Worm (Caenorhabditis elegans) whole organism, L3 larva: ENCODE measurements around the gene stau-1.

Experiments
- R02D3.7 ChIP-seq: fragments of 150-350 bp; optimal IDR thresholded peaks from 2 replicates; lab custom pipeline; 2014; ENCODE audit warnings: missing biosample characterization, missing genetic modification characterization
- aly-2 ChIP-seq: fragments of 150-350 bp; optimal IDR thresholded peaks from 2 replicates; lab custom pipeline; 2014; ENCODE audit warnings: missing biosample characterization, missing genetic modification characterization
- ama-1 ChIP-seq: fragments of 150-350 bp; optimal IDR thresholded peaks from 2 replicates; lab custom pipeline; 2018
- ceh-16 ChIP-seq: sonication (generic microtip); optimal IDR thresholded peaks from 2 replicates; lab custom pipeline; 2017; ENCODE audit warnings: missing biosample characterization, missing genetic modification characterization
- ceh-28 ChIP-seq: fragments of 150-350 bp; optimal IDR thresholded peaks from 2 replicates; lab custom pipeline; 2014; ENCODE audit warnings: missing biosample characterization, missing genetic modification reagents, missing genetic modification characterization
- ceh-82 ChIP-seq: fragments of 150-350 bp; optimal IDR thresholded peaks from 2 replicates; lab custom pipeline; 2014; ENCODE audit warnings: missing biosample characterization, missing genetic modification characterization
- daf-12 ChIP-seq: fragments of 150-350 bp; optimal IDR thresholded peaks from 2 replicates; lab custom pipeline; 2014; ENCODE audit warnings: missing biosample characterization, missing genetic modification reagents, missing genetic modification characterization
- egl-27 ChIP-seq: sonication (generic microtip); optimal IDR thresholded peaks from 4 replicates; lab custom pipeline; 2017; ENCODE audit warnings: missing biosample characterization, missing genetic modification reagents, missing genetic modification characterization
- egl-5 ChIP-seq: fragments of 150-350 bp; optimal IDR thresholded peaks from 2 replicates; lab custom pipeline; 2017; ENCODE audit warnings: missing biosample characterization, missing genetic modification reagents, missing genetic modification characterization, inconsistent platforms
- elt-2 ChIP-seq: sonication (generic microtip); optimal IDR thresholded peaks from 2 replicates; lab custom pipeline; 2016; ENCODE audit warnings: missing genetic modification reagents, mild to moderate bottlenecking, missing genetic modification characterization, missing compliant biosample characterization
- eor-1 ChIP-seq, 2 experiments: fragments of 150-350 bp; optimal IDR thresholded peaks; 2 replicates each; lab custom pipeline; 2014 to 2018; ENCODE audit warnings: missing biosample characterization in 2 of 2, missing genetic modification characterization in 2 of 2
- fkh-10 ChIP-seq: sonication (generic microtip); optimal IDR thresholded peaks from 2 replicates; lab custom pipeline; 2017; ENCODE audit warnings: missing biosample characterization, missing genetic modification reagents, missing genetic modification characterization
- hmg-11 ChIP-seq: sonication (generic microtip); optimal IDR thresholded peaks from 2 replicates; lab custom pipeline; 2016; ENCODE audit warnings: missing genetic modification characterization, missing compliant biosample characterization
- jun-1 ChIP-seq: fragments of 150-350 bp; optimal IDR thresholded peaks from 2 replicates; lab custom pipeline; 2014; ENCODE audit warnings: missing biosample characterization, missing genetic modification reagents, missing genetic modification characterization
- lin-15B ChIP-seq: fragments of 150-350 bp; optimal IDR thresholded peaks from 2 replicates; lab custom pipeline; 2014; ENCODE audit warnings: missing biosample characterization, missing genetic modification characterization
- lin-39 ChIP-seq: fragments of 150-350 bp; optimal IDR thresholded peaks from 2 replicates; lab custom pipeline; 2018; ENCODE audit warnings: missing biosample characterization, missing genetic modification reagents, missing genetic modification characterization
- lsy-12 ChIP-seq: sonication (generic microtip); optimal IDR thresholded peaks from 2 replicates; lab custom pipeline; 2016; ENCODE audit warnings: mild to moderate bottlenecking, missing genetic modification characterization, missing compliant biosample characterization
- mml-1 ChIP-seq: fragments of 150-350 bp; sonication (generic microtip); optimal IDR thresholded peaks from 3 replicates; lab custom pipeline; 2014; ENCODE audit warnings: missing biosample characterization, missing genetic modification characterization
- nfya-1 ChIP-seq: sonication (generic microtip); optimal IDR thresholded peaks from 2 replicates; lab custom pipeline; 2017; ENCODE audit warnings: missing genetic modification characterization, mild to moderate bottlenecking, missing compliant biosample characterization, antibody characterized with exemption, moderate library complexity; ENCODE audit not compliant: insufficient read depth
- nhr-11 ChIP-seq: fragments of 150-350 bp; optimal IDR thresholded peaks from 2 replicates; lab custom pipeline; 2014; ENCODE audit warnings: missing biosample characterization, missing genetic modification characterization
- nhr-23 ChIP-seq: fragments of 150-350 bp; optimal IDR thresholded peaks from 2 replicates; lab custom pipeline; 2014; ENCODE audit warnings: missing biosample characterization, missing genetic modification reagents, missing genetic modification characterization
- nhr-237 ChIP-seq: fragments of 150-350 bp; optimal IDR thresholded peaks from 2 replicates; lab custom pipeline; 2014; ENCODE audit warnings: missing biosample characterization, missing genetic modification characterization
- nhr-25 ChIP-seq: sonication (generic microtip); optimal IDR thresholded peaks from 2 replicates; lab custom pipeline; 2017; ENCODE audit warnings: missing biosample characterization, missing genetic modification characterization
- nhr-28 ChIP-seq: fragments of 150-350 bp; optimal IDR thresholded peaks from 2 replicates; lab custom pipeline; 2014; ENCODE audit warnings: missing biosample characterization, missing genetic modification characterization
- nhr-43 ChIP-seq: sonication (generic microtip); optimal IDR thresholded peaks from 2 replicates; lab custom pipeline; 2016; ENCODE audit warnings: mild to moderate bottlenecking, missing genetic modification characterization, missing compliant biosample characterization; ENCODE audit not compliant: poor library complexity, severe bottlenecking
- nhr-67 ChIP-seq: fragments of 150-350 bp; optimal IDR thresholded peaks from 2 replicates; lab custom pipeline; 2014; ENCODE audit warnings: missing biosample characterization, missing genetic modification characterization
- nhr-76 ChIP-seq: fragments of 150-350 bp; sonication (generic microtip); optimal IDR thresholded peaks from 5 replicates; lab custom pipeline; 2014; ENCODE audit warnings: missing biosample characterization, missing genetic modification characterization
- pha-4 ChIP-seq: fragments of 150-350 bp; optimal IDR thresholded peaks from 2 replicates; lab custom pipeline; 2014; ENCODE audit warnings: missing biosample characterization, missing genetic modification reagents, missing genetic modification characterization
- pqm-1 ChIP-seq: fragments of 150-350 bp; optimal IDR thresholded peaks from 2 replicates; lab custom pipeline; 2017; ENCODE audit warnings: missing biosample characterization, missing genetic modification characterization, inconsistent platforms
- sea-2 ChIP-seq: fragments of 150-350 bp; sonication (generic microtip); optimal IDR thresholded peaks from 4 replicates; lab custom pipeline; 2014; ENCODE audit warnings: missing biosample characterization, missing genetic modification reagents, missing genetic modification characterization
- skn-1 ChIP-seq: fragments of 150-350 bp; optimal IDR thresholded peaks from 2 replicates; lab custom pipeline; 2014; ENCODE audit warnings: missing biosample characterization, missing genetic modification characterization
- tbx-2 ChIP-seq: sonication (generic microtip); optimal IDR thresholded peaks from 2 replicates; lab custom pipeline; 2016; ENCODE audit warnings: mild to moderate bottlenecking, missing genetic modification characterization, missing compliant biosample characterization
- unc-39 ChIP-seq: sonication (generic microtip); optimal IDR thresholded peaks from 4 replicates; lab custom pipeline; 2017; ENCODE audit warnings: missing biosample characterization, missing genetic modification characterization
- unc-62 ChIP-seq: fragments of 150-350 bp; sonication (generic microtip); optimal IDR thresholded peaks from 4 replicates; lab custom pipeline; 2014; ENCODE audit warnings: missing biosample characterization, missing genetic modification reagents, missing genetic modification characterization
- zag-1 ChIP-seq: fragments of 150-350 bp; optimal IDR thresholded peaks from 2 replicates; lab custom pipeline; 2014; ENCODE audit warnings: missing biosample characterization, missing genetic modification characterization
- ztf-11 ChIP-seq: fragments of 150-350 bp; optimal IDR thresholded peaks from 2 replicates; lab custom pipeline; 2014; ENCODE audit warnings: missing biosample characterization, missing genetic modification characterization
- ztf-4 ChIP-seq: fragments of 150-350 bp; optimal IDR thresholded peaks from 2 replicates; lab custom pipeline; 2014; ENCODE audit warnings: missing biosample characterization, missing genetic modification characterization

The stau-1 gene

ce11 chrX:1051041-1051440, 16.0 kb upstream of the stau-1 start:
- TF ChIP-seq nfya-1 (peak; percentile 28), egl-5 (peak; percentile 19), pha-4 (tag; lab: Kevin White, UChicago) (no peak), lin-39 (tag; lab: Kevin White, UChicago) (peak; percentile 44)

ce11 chrX:1046156-1046831, 11.2 kb upstream of the stau-1 start, which contains the start of gene vpat-1:
Gene vpat-1, minus strand, starts transcription at chrX:1046206.
- TF ChIP-seq nhr-76 (tag; lab: Kevin White, UChicago) (no peak), elt-2 (tag; lab: Kevin White, UChicago) (peak; percentile 89), mml-1 (tag; lab: Kevin White, UChicago) (no peak), ceh-28 (tag; lab: Kevin White, UChicago) (peak; percentile 54), pqm-1 (tag; lab: Kevin White, UChicago) (peak; percentile 86)

- no peak for TF ChIP-seq lin-15B (tag; lab: Kevin White, UChicago)
- TF ChIP-seq skn-1 (tag; lab: Kevin White, UChicago): no peak
- TF ChIP-seq aly-2: no peak
- TF ChIP-seq zag-1 (tag; lab: Kevin White, UChicago): no peak
- TF ChIP-seq ceh-28 (tag; lab: Kevin White, UChicago): no peak
- no peak for TF ChIP-seq nhr-28 (tag; lab: Kevin White, UChicago)
- no peak for TF ChIP-seq pha-4 (tag; lab: Kevin White, UChicago)
- TF ChIP-seq sea-2 (GFP tag; lab: Kevin White, UChicago): no peak
- no peak for TF ChIP-seq tbx-2 (tag; lab: Kevin White, UChicago)
- TF ChIP-seq eor-1 (tag; optimal IDR thresholded peaks at IDR 0.05; lab: Kevin White, UChicago): no peak
- TF ChIP-seq lin-39 (tag; lab: Kevin White, UChicago): no peak
- TF ChIP-seq nhr-43 (tag; lab: Kevin White, UChicago): no peak
These were observed 9.2 kb upstream of the stau-1 start for ce11 chrX:1044327-1044726.

ce11 chrX:1038347-1038746, 3.3 kb upstream of the stau-1 start, which contains the start of gene F55A4.7:
Gene F55A4.7, minus strand, starts transcription at chrX:1038447.
- no peak for TF ChIP-seq eor-1 (tag; optimal IDR thresholded peaks at IDR 0.05; lab: Kevin White, UChicago)
- TF ChIP-seq ceh-28 (tag; lab: Kevin White, UChicago): no peak
- no peak for TF ChIP-seq jun-1 (tag; lab: Kevin White, UChicago)
- no peak for TF ChIP-seq pqm-1 (tag; lab: Kevin White, UChicago)

ce11 chrX:1030867-1031266, 4.2 kb downstream of the stau-1 start:
- TF ChIP-seq daf-12 (tag; lab: Kevin White, UChicago) (no peak), egl-27 (tag; lab: Kevin White, UChicago) (no peak), hmg-11 (tag; lab: Kevin White, UChicago) (no peak)

- TF ChIP-seq nhr-67: no peak
- TF ChIP-seq egl-5: no peak
- TF ChIP-seq nhr-43 (tag; lab: Kevin White, UChicago): no peak
- no peak for TF ChIP-seq egl-27 (tag; lab: Kevin White, UChicago)
- TF ChIP-seq ztf-4 (tag; lab: Kevin White, UChicago): no peak
- no peak for TF ChIP-seq skn-1 (tag; lab: Kevin White, UChicago)
- no peak for TF ChIP-seq ceh-82 (tag; lab: Kevin White, UChicago)
- TF ChIP-seq lsy-12 (tag; lab: Kevin White, UChicago): no peak
- no peak for TF ChIP-seq nhr-25
- no peak for TF ChIP-seq lin-15B (tag; lab: Kevin White, UChicago)
These were observed 7.7 kb downstream of the stau-1 start for ce11 chrX:1027370-1027769.

- TF ChIP-seq egl-27 (tag; lab: Kevin White, UChicago) (no peak), R02D3.7 (no peak), nhr-23 (tag; lab: Kevin White, UChicago) (peak; percentile 21), ztf-11 (no peak), ztf-4 (tag; lab: Kevin White, UChicago) (no peak), nhr-237 (no peak), ceh-82 (tag; lab: Kevin White, UChicago) (no peak), ceh-16 (tag; lab: Kevin White, UChicago) (no peak), jun-1 (tag; lab: Kevin White, UChicago) (no peak), nhr-25 (peak; percentile 72), unc-39 (tag; lab: Kevin White, UChicago) (no peak), nhr-43 (tag; lab: Kevin White, UChicago) (peak; percentile 57), nhr-28 (tag; lab: Kevin White, UChicago) (no peak), fkh-10 (GFP tag; lab: Kevin White, UChicago) (no peak), nhr-67 (no peak), nhr-11 (tag; lab: Kevin White, UChicago) (no peak), unc-62 (GFP tag; lab: Kevin White, UChicago) (no peak), ama-1 (lab: Kevin White, UChicago) (no peak), pqm-1 (tag; lab: Kevin White, UChicago) (no peak), elt-2 (tag; lab: Kevin White, UChicago) (no peak)
These were observed 8.4 kb downstream of the stau-1 start for ce11 chrX:1026722-1027121.
